Fruit fly (Drosophila melanogaster) whole organism, embryonic: ENCODE data around the gene CBP.

Experiments used
- ATbp ChIP-seq: fragments of 200-800 bp; sonication (Bioruptor generic); optimal IDR thresholded peaks from 2 replicates; lab custom pipeline; 2017; ENCODE audit warnings: missing biosample characterization, mild to moderate bottlenecking, missing genetic modification characterization, missing genetic modification reagents
- Antp ChIP-seq: fragments of 200-800 bp; sonication (Bioruptor generic); optimal IDR thresholded peaks from 3 replicates; lab custom pipeline; 2016; ENCODE audit warnings: missing biosample characterization, missing genetic modification characterization
- CG10274 ChIP-seq: fragments of 200-800 bp; sonication (Bioruptor generic); optimal IDR thresholded peaks from 3 replicates; lab custom pipeline; 2017; ENCODE audit warnings: missing biosample characterization, mild to moderate bottlenecking, missing genetic modification characterization
- CG12071 ChIP-seq: fragments of 200-800 bp; sonication (Bioruptor generic); optimal IDR thresholded peaks from 3 replicates; lab custom pipeline; 2018; ENCODE audit warnings: missing biosample characterization, mild to moderate bottlenecking, missing genetic modification characterization
- CG12391 ChIP-seq: fragments of 200-800 bp; sonication (Bioruptor generic); optimal IDR thresholded peaks from 3 replicates; lab custom pipeline; 2018; ENCODE audit warnings: missing biosample characterization, mild to moderate bottlenecking, missing genetic modification characterization, moderate library complexity
- CG13775 ChIP-seq: fragments of 200-800 bp; sonication (Bioruptor generic); optimal IDR thresholded peaks from 3 replicates; lab custom pipeline; 2017; ENCODE audit warnings: missing biosample characterization, mild to moderate bottlenecking, missing genetic modification characterization
- CG15011 ChIP-seq: fragments of 200-800 bp; sonication (Bioruptor generic); optimal IDR thresholded peaks from 3 replicates; lab custom pipeline; 2018; ENCODE audit warnings: missing biosample characterization, mild to moderate bottlenecking, missing genetic modification characterization
- CG2712 ChIP-seq: fragments of 200-800 bp; optimal IDR thresholded peaks from 3 replicates; lab custom pipeline; 2019; ENCODE audit warnings: missing biosample characterization, mild to moderate bottlenecking, missing genetic modification characterization, moderate library complexity
- CG3163 ChIP-seq: fragments of 200-800 bp; sonication (Bioruptor generic); optimal IDR thresholded peaks from 3 replicates; lab custom pipeline; 2016; ENCODE audit warnings: missing biosample characterization, missing genetic modification characterization
- CG3281 ChIP-seq: fragments of 200-800 bp; sonication (Bioruptor generic); optimal IDR thresholded peaks from 3 replicates; lab custom pipeline; 2017; ENCODE audit warnings: missing biosample characterization, mild to moderate bottlenecking, missing genetic modification characterization
- CG34224 ChIP-seq: fragments of 200-800 bp; sonication (Bioruptor generic); IDR thresholded peaks from 3 replicates; pipeline ENCODE4 v1.3.6; 2022; ENCODE audit warnings: missing biosample characterization, missing genetic modification characterization; ENCODE audit not compliant: partially characterized antibody
- CG34422 ChIP-seq: fragments of 200-800 bp; sonication (Bioruptor generic); IDR thresholded peaks from 3 replicates; pipeline ENCODE4 v1.3.6; 2022; ENCODE audit warnings: missing biosample characterization, missing genetic modification characterization
- CG3847 ChIP-seq: fragments of 200-800 bp; sonication (Bioruptor generic); IDR thresholded peaks from 2 replicates; pipeline ENCODE4 v1.3.6; 2022; ENCODE audit warnings: missing biosample characterization, missing genetic modification characterization
- CG6683 ChIP-seq: fragments of 200-800 bp; sonication (Bioruptor generic); optimal IDR thresholded peaks from 2 replicates; lab custom pipeline; 2017; ENCODE audit warnings: missing biosample characterization, mild to moderate bottlenecking, missing genetic modification characterization, missing genetic modification reagents
- CG7745 ChIP-seq: fragments of 200-800 bp; sonication (Bioruptor generic); optimal IDR thresholded peaks from 2 replicates; lab custom pipeline; 2018; ENCODE audit warnings: missing biosample characterization, mild to moderate bottlenecking, missing genetic modification characterization, moderate library complexity
- CG7839 ChIP-seq: fragments of 200-800 bp; sonication (Bioruptor generic); optimal IDR thresholded peaks from 3 replicates; lab custom pipeline; 2018; ENCODE audit warnings: missing biosample characterization, mild to moderate bottlenecking, missing genetic modification characterization, moderate library complexity
- CG8765 ChIP-seq: fragments of 200-800 bp; sonication (Bioruptor generic); IDR thresholded peaks from 2 replicates; pipeline ENCODE4 v1.3.6; 2022; ENCODE audit warnings: missing biosample characterization, missing genetic modification characterization
- CG9932 ChIP-seq: fragments of 200-800 bp; sonication (Bioruptor generic); IDR thresholded peaks from 2 replicates; pipeline ENCODE4 v1.3.6; 2022; ENCODE audit warnings: missing biosample characterization, missing genetic modification characterization
- CkIIα-i1 ChIP-seq: fragments of 200-800 bp; sonication (Bioruptor generic); IDR thresholded peaks from 2 replicates; pipeline ENCODE4 v1.3.6; 2022; ENCODE audit warnings: missing biosample characterization, missing genetic modification characterization
- H15 ChIP-seq: fragments of 200-800 bp; sonication (Bioruptor generic); IDR thresholded peaks from 3 replicates; pipeline ENCODE4 v1.3.6; 2022; ENCODE audit warnings: missing biosample characterization, missing genetic modification characterization
- Hr3 ChIP-seq: fragments of 200-800 bp; sonication (Bioruptor generic); optimal IDR thresholded peaks from 3 replicates; lab custom pipeline; 2016; ENCODE audit warnings: missing biosample characterization, missing genetic modification characterization
- Lhr ChIP-seq: fragments of 200-800 bp; sonication (Bioruptor generic); optimal IDR thresholded peaks from 3 replicates; lab custom pipeline; 2017; ENCODE audit warnings: mild to moderate bottlenecking, missing biosample characterization, missing genetic modification reagents, missing genetic modification characterization
- Lim3 ChIP-seq: fragments of 200-800 bp; sonication (Bioruptor generic); IDR thresholded peaks from 2 replicates; pipeline ENCODE4 v1.3.6; 2022; ENCODE audit warnings: missing biosample characterization, missing genetic modification characterization
- NK7.1 ChIP-seq: fragments of 200-800 bp; sonication (Bioruptor generic); optimal IDR thresholded peaks from 3 replicates; lab custom pipeline; 2016; ENCODE audit warnings: missing biosample characterization, missing genetic modification characterization
- Nf-YC ChIP-seq: fragments of 200-800 bp; optimal IDR thresholded peaks from 3 replicates; lab custom pipeline; 2019; ENCODE audit warnings: missing biosample characterization, mild to moderate bottlenecking, missing genetic modification characterization, moderate library complexity
- PHDP ChIP-seq: fragments of 200-800 bp; sonication (Bioruptor generic); optimal IDR thresholded peaks from 3 replicates; lab custom pipeline; 2018; ENCODE audit warnings: missing biosample characterization, mild to moderate bottlenecking, missing genetic modification characterization, moderate library complexity
- Rx ChIP-seq: fragments of 200-800 bp; sonication (Bioruptor generic); IDR thresholded peaks from 2 replicates; pipeline ENCODE4 v1.3.6; 2022; ENCODE audit warnings: missing biosample characterization, missing genetic modification characterization
- Sox100B ChIP-seq: fragments of 200-800 bp; sonication (Bioruptor generic); optimal IDR thresholded peaks from 3 replicates; lab custom pipeline; 2018; ENCODE audit warnings: missing biosample characterization, mild to moderate bottlenecking, missing genetic modification characterization
- Stat92E ChIP-seq, 3 experiments: fragments of >200 bp in 2 of 3; fragments of 200-800 bp in 1 of 3; sonication (Bioruptor generic) in 1 of 3; optimal IDR thresholded peaks; 2 replicates each; lab custom pipeline; 2017 to 2019; ENCODE audit warnings: missing biosample characterization in 3 of 3, missing genetic modification characterization in 3 of 3, mild to moderate bottlenecking in 1 of 3, moderate library complexity in 1 of 3
- Taf1 ChIP-seq: fragments of 200-800 bp; sonication (Bioruptor generic); IDR thresholded peaks from 2 replicates; pipeline ENCODE4 v1.3.6; 2022; ENCODE audit warnings: missing biosample characterization, missing genetic modification characterization
- Xrp1 ChIP-seq: fragments of 200-800 bp; sonication (Bioruptor generic); IDR thresholded peaks from 2 replicates; pipeline ENCODE4 v1.3.6; 2022; ENCODE audit warnings: missing biosample characterization, missing genetic modification characterization
- YL-1 ChIP-seq: fragments of 200-800 bp; sonication (Bioruptor generic); optimal IDR thresholded peaks from 3 replicates; lab custom pipeline; 2017; ENCODE audit warnings: missing biosample characterization, mild to moderate bottlenecking, missing genetic modification characterization
- amos ChIP-seq: fragments of 200-800 bp; sonication (Bioruptor generic); IDR thresholded peaks from 2 replicates; pipeline ENCODE4 v1.3.6; 2022; ENCODE audit warnings: missing biosample characterization, missing genetic modification characterization; ENCODE audit not compliant: partially characterized antibody
- ara ChIP-seq: fragments of 200-800 bp; sonication (Bioruptor generic); IDR thresholded peaks from 2 replicates; pipeline ENCODE4 v1.3.6; 2022; ENCODE audit warnings: missing biosample characterization, missing genetic modification characterization
- az2 ChIP-seq: fragments of 200-800 bp; sonication (Bioruptor generic); optimal IDR thresholded peaks from 3 replicates; lab custom pipeline; 2016; ENCODE audit warnings: missing biosample characterization, missing genetic modification characterization
- bowl ChIP-seq: fragments of 200-800 bp; sonication (Bioruptor generic); IDR thresholded peaks from 2 replicates; pipeline ENCODE4 v1.3.6; 2022; ENCODE audit warnings: missing biosample characterization, missing genetic modification characterization
- br ChIP-seq: fragments of >200 bp; optimal IDR thresholded peaks from 2 replicates; lab custom pipeline; 2017
- cwo ChIP-seq: fragments of 200-800 bp; sonication (Bioruptor generic); optimal IDR thresholded peaks from 3 replicates; lab custom pipeline; 2017; ENCODE audit warnings: missing biosample characterization, missing genetic modification characterization, mild to moderate bottlenecking, moderate library complexity, missing genetic modification reagents
- dysf ChIP-seq: fragments of 200-800 bp; sonication (Bioruptor generic); IDR thresholded peaks from 3 replicates; pipeline ENCODE4 v1.3.6; 2022; ENCODE audit warnings: missing biosample characterization, missing genetic modification characterization
- emc ChIP-seq: fragments of 200-800 bp; sonication (Bioruptor generic); optimal IDR thresholded peaks from 2 replicates; lab custom pipeline; 2016; ENCODE audit warnings: missing biosample characterization, missing genetic modification characterization
- fd96Cb ChIP-seq: fragments of 200-800 bp; sonication (Bioruptor generic); optimal IDR thresholded peaks from 2 replicates; lab custom pipeline; 2018; ENCODE audit warnings: missing biosample characterization, mild to moderate bottlenecking, missing genetic modification characterization, moderate library complexity
- hth ChIP-seq: fragments of >200 bp; optimal IDR thresholded peaks from 2 replicates; lab custom pipeline; 2017; ENCODE audit warnings: inconsistent platforms
- insv ChIP-seq, 2 experiments: fragments of 200-800 bp; sonication (Bioruptor generic); optimal IDR thresholded peaks; 3 replicates each; lab custom pipeline; 2016 to 2018; ENCODE audit warnings: missing biosample characterization in 2 of 2, missing genetic modification characterization in 2 of 2
- lbe ChIP-seq: fragments of 200-800 bp; sonication (Bioruptor generic); optimal IDR thresholded peaks from 2 replicates; lab custom pipeline; 2016; ENCODE audit warnings: missing biosample characterization, mild to moderate bottlenecking, missing genetic modification characterization
- nmo ChIP-seq: fragments of 200-800 bp; sonication (Bioruptor generic); optimal IDR thresholded peaks from 2 replicates; lab custom pipeline; 2018; ENCODE audit warnings: missing biosample characterization, mild to moderate bottlenecking, missing genetic modification characterization, moderate library complexity
- pros ChIP-seq: fragments of 200-800 bp; sonication (Bioruptor generic); optimal IDR thresholded peaks from 3 replicates; lab custom pipeline; 2019; ENCODE audit warnings: missing biosample characterization, mild to moderate bottlenecking, missing genetic modification characterization, moderate library complexity
- run ChIP-seq: fragments of 200-800 bp; sonication (Bioruptor generic); optimal IDR thresholded peaks from 3 replicates; lab custom pipeline; 2018; ENCODE audit warnings: missing biosample characterization, mild to moderate bottlenecking, missing genetic modification characterization
- sd ChIP-seq: fragments of 200-800 bp; sonication (Bioruptor generic); optimal IDR thresholded peaks from 3 replicates; lab custom pipeline; 2018; ENCODE audit warnings: missing biosample characterization, mild to moderate bottlenecking, missing genetic modification characterization, moderate library complexity
- slbo ChIP-seq: fragments of 200-800 bp; sonication (Bioruptor generic); IDR thresholded peaks from 2 replicates; pipeline ENCODE4 v1.3.6; 2022; ENCODE audit warnings: missing biosample characterization, missing genetic modification characterization
- so ChIP-seq: fragments of 200-800 bp; sonication (Bioruptor generic); IDR thresholded peaks from 3 replicates; pipeline ENCODE4 v1.3.6; 2022; ENCODE audit warnings: missing biosample characterization, missing genetic modification characterization
- ttk ChIP-seq: fragments of 200-800 bp; sonication (Bioruptor generic); IDR thresholded peaks from 2 replicates; pipeline ENCODE4 v2.1.2; 2022; ENCODE audit warnings: missing biosample characterization, missing genetic modification characterization
- zfh1 ChIP-seq: fragments of 200-800 bp; sonication (Bioruptor generic); IDR thresholded peaks from 3 replicates; pipeline ENCODE4 v1.3.6; 2022; ENCODE audit warnings: missing biosample characterization, missing genetic modification characterization

Gene CBP

DNA sequence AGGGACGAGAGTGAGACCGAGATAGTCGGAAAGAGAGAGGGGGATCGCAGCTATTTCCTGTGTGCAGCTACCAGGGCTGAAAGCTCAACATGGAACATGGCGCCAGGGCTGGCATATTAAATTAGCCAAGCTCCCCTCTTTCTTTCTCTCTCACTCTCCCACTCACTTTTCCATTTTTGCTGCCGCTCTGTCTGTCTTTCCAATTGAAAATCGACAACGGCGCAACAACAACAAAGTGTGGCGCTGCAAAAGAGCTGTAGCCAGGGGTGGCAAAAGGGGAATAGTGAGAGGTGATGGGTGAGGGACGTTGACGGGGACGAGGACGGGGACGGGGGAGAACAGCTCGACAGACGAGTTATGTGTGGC is 36.8 kb upstream of the CBP start (continued):
- TF ChIP-seq Xrp1 (GFP tag; lab: Robert Waterston, UW) = 0 out of 2 replicates have a peak, but pooled peaks have one; percentile 8
- TF ChIP-seq insv (GFP tag; optimal IDR thresholded peaks at IDR 0.05; lab: Kevin White, UChicago) = no peak
- TF ChIP-seq CG12391 (tag; lab: Kevin White, UChicago) = peak; percentile 5
- TF ChIP-seq Sox100B (GFP tag; lab: Kevin White, UChicago) = peak; percentile 14
- no peak for TF ChIP-seq CG6683 (GFP tag; lab: Kevin White, UChicago)
- TF ChIP-seq bowl (GFP tag; lab: Robert Waterston, UW) = no peak
- TF ChIP-seq az2 (GFP tag; lab: Kevin White, UChicago) = peak; percentile 25
- TF ChIP-seq slbo (GFP tag; lab: Robert Waterston, UW) = 0 out of 2 replicates have a peak, but pooled peaks have one; percentile 15
- TF ChIP-seq CG3847 (GFP tag; lab: Robert Waterston, UW) = no peak
- no peak for TF ChIP-seq dysf (GFP tag; lab: Robert Waterston, UW)
- no peak for TF ChIP-seq Hr3 (GFP tag; lab: Kevin White, UChicago)
- 0 out of 2 replicates have a peak, but pooled peaks have one; percentile 31 for TF ChIP-seq CG9932
- no peak for TF ChIP-seq CG3163 (GFP tag; lab: Kevin White, UChicago)
- TF ChIP-seq Rx (GFP tag; lab: Robert Waterston, UW) = 0 out of 2 replicates have a peak, but pooled peaks have one; percentile 3
- no peak for TF ChIP-seq CG7745
- no peak for TF ChIP-seq fd96Cb (tag; lab: Kevin White, UChicago)
- TF ChIP-seq CkIIα-i1 (GFP tag; lab: Robert Waterston, UW) = no peak
- no peak for TF ChIP-seq CG10274
- no peak for TF ChIP-seq PHDP (tag; lab: Kevin White, UChicago)
- TF ChIP-seq hth (lab: Kevin White, UChicago) = no peak
- no peak for TF ChIP-seq Lhr (GFP tag; lab: Kevin White, UChicago)
- TF ChIP-seq CG13775 (GFP tag; lab: Kevin White, UChicago) = no peak
- peak; percentile 24 for TF ChIP-seq CG2712 (tag; lab: Kevin White, UChicago)
- TF ChIP-seq CG3281 (GFP tag; lab: Kevin White, UChicago) = peak; percentile 49
- TF ChIP-seq ATbp = no peak
- peak; percentile 29 for TF ChIP-seq Nf-YC (tag; lab: Kevin White, UChicago)
- TF ChIP-seq CG15011 = no peak
- no peak for TF ChIP-seq br
- peak; percentile 69; the same call in 1 of the 2 replicates for TF ChIP-seq CG8765 (GFP tag; lab: Robert Waterston, UW)
- TF ChIP-seq Taf1 (GFP tag; lab: Robert Waterston, UW) = no peak
- 0 out of 3 replicates have a peak, but pooled peaks have one; percentile 7 for TF ChIP-seq CG34422 (GFP tag; lab: Robert Waterston, UW)
- no peak for TF ChIP-seq CG7839 (tag; lab: Kevin White, UChicago)
- TF ChIP-seq run (tag; lab: Kevin White, UChicago) = no peak
- no peak for TF ChIP-seq lbe
- no peak for TF ChIP-seq Stat92E (GFP tag; optimal IDR thresholded peaks at IDR 0.05; lab: Kevin White, UChicago)
- TF ChIP-seq zfh1 (GFP tag; lab: Robert Waterston, UW) = 0 out of 3 replicates have a peak, but pooled peaks have one; percentile 29
- TF ChIP-seq Lim3 = no peak
- no peak for TF ChIP-seq nmo (GFP tag; lab: Kevin White, UChicago)
- TF ChIP-seq emc = no peak

DNA sequence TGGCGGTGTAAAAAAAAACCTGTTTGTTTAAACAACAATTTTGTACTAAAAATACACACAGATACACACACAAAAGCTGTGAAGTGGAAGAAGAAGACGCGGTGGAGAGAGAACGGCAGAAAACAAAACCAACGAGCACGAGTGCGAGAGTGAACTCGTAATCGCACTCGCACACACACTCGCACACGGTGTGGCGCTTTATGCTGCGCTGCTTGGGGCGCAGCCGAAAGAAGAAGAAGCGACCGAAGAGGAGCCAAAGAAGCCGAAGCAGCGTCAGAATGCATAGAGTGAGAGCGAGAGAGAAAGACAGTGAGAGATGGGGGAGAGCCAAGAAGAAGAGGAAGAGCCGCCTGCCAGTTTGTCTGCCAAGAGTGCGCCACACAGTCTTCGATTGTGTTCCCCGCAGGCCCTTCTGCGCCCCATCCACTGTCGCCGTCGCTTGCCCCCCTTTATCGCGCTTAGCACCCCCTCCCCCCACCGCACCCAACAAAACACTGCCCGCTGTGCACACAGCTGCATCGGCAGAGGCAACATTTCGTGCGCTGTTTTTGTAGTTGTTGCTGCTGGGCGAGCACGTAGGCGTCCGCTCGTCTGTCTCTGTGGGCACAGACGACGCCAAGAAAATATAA is 36.3 kb upstream of the CBP start:
- TF ChIP-seq CG12071 (GFP tag; lab: Kevin White, UChicago) (no peak), amos (GFP tag; lab: Robert Waterston, UW) (0 out of 2 replicates have a peak, but pooled peaks have one; percentile 16), so (GFP tag; lab: Robert Waterston, UW) (no peak), NK7.1 (GFP tag; lab: Kevin White, UChicago) (no peak), ara (GFP tag; lab: Robert Waterston, UW) (no peak), YL-1 (GFP tag; lab: Kevin White, UChicago) (no peak), lbe (no peak), cwo (GFP tag; lab: Kevin White, UChicago) (no peak), Antp (GFP tag; lab: Kevin White, UChicago) (no peak), pros (GFP tag; lab: Kevin White, UChicago) (peak; percentile 78), CG34224 (GFP tag; lab: Robert Waterston, UW) (peak; percentile 46; the same call in 2 of the 3 replicates), sd (tag; lab: Kevin White, UChicago) (peak; percentile 64), ttk (peak; percentile 25; the same call in 1 of the 2 replicates), H15 (GFP tag; lab: Robert Waterston, UW) (peak; percentile 41; the same call in 1 of the 3 replicates)
